Worm (Caenorhabditis elegans) whole organism, L1 larva: Measurements from ENCODE around the gene K08D10.10.

Experiments used
- dpl-1 ChIP-seq, 3 experiments: fragments of 150-350 bp in 2 of 3; sonication (generic microtip) in 1 of 3; optimal IDR thresholded peaks; 2 replicates each; lab custom pipeline; 2014 to 2017; ENCODE audit warnings: missing biosample characterization in 3 of 3, missing genetic modification characterization in 3 of 3, missing genetic modification reagents in 3 of 3
- egl-13 ChIP-seq: sonication (generic microtip); optimal IDR thresholded peaks from 2 replicates; lab custom pipeline; 2016; ENCODE audit warnings: missing genotype, missing genetic modification reagents, missing genetic modification characterization, missing compliant biosample characterization
- lin-13 ChIP-seq: fragments of 150-350 bp; optimal IDR thresholded peaks from 2 replicates; lab custom pipeline; 2014; ENCODE audit warnings: missing biosample characterization, missing genetic modification reagents, missing genetic modification characterization
- lin-15B ChIP-seq: fragments of 150-350 bp; sonication (generic microtip); optimal IDR thresholded peaks from 3 replicates; lab custom pipeline; 2014; ENCODE audit warnings: missing biosample characterization, missing genetic modification characterization
- nhr-76 ChIP-seq: sonication (generic microtip); optimal IDR thresholded peaks from 2 replicates; lab custom pipeline; 2017; ENCODE audit warnings: missing biosample characterization, missing genetic modification characterization
- sptf-1 ChIP-seq: fragments of 150-350 bp; optimal IDR thresholded peaks from 2 replicates; lab custom pipeline; 2014; ENCODE audit warnings: missing biosample characterization, missing genetic modification characterization

- TF ChIP-seq egl-13 (tag; lab: Kevin White, UChicago) (no peak), lin-15B (tag; lab: Kevin White, UChicago) (no peak), sptf-1 (tag; lab: Kevin White, UChicago) (no peak), dpl-1 (GFP tag; optimal IDR thresholded peaks at IDR 0.05; lab: Kevin White, UChicago) (no peak), nhr-76 (no peak), lin-13 (GFP tag; lab: Kevin White, UChicago) (no peak)
Observed at ce11 chrIV:4178424-4178823, 26.4 kb downstream of the K08D10.10 start, which contains the start of gene tsen-34.
